Fruit fly (Drosophila melanogaster): ENCODE data around the gene Polr1E.

Gene Polr1E

dm6 chr3R:18298900-18299321, 2.6 kb downstream of the Polr1E start, which contains the start of gene Dlc90F (continued):
- TF ChIP-seq CG33557 (GFP tag; optimal IDR thresholded peaks at IDR 0.05), result peak; percentile 47
- TF ChIP-seq jing (GFP tag; optimal IDR thresholded peaks at IDR 0.05), result peak; percentile 58
- TF ChIP-seq tin (GFP tag; optimal IDR thresholded peaks at IDR 0.05), result peak; percentile 66
- no peak for TF ChIP-seq CG6854 (GFP tag; optimal IDR thresholded peaks at IDR 0.05)
- peak; percentile 82 for TF ChIP-seq grau (tag; optimal IDR thresholded peaks at IDR 0.05)
- peak; percentile 55; the same call in 2 of the 3 replicates for TF ChIP-seq Optix (GFP tag; IDR thresholded peaks at IDR 0.05)
- peak; percentile 34 for TF ChIP-seq CG1233 (GFP tag; optimal IDR thresholded peaks at IDR 0.05)
- peak; percentile 84 for TF ChIP-seq Hmr (GFP tag; optimal IDR thresholded peaks at IDR 0.05)
- peak; percentile 65; the same call in 2 of the 4 replicates for TF ChIP-seq Dll (GFP tag; IDR thresholded peaks at IDR 0.05; ENCODE audit: partially characterized antibody)
- peak; percentile 82 for TF ChIP-seq dmrt11E (tag; optimal IDR thresholded peaks at IDR 0.05)
- no peak for TF ChIP-seq CG4730 (GFP tag; IDR thresholded peaks at IDR 0.05)
- peak; percentile 90 for TF ChIP-seq CoRest (tag; optimal IDR thresholded peaks at IDR 0.05)
- TF ChIP-seq Usf (GFP tag; optimal IDR thresholded peaks at IDR 0.05), result peak; percentile 52
- TF ChIP-seq CG15011 (GFP tag; optimal IDR thresholded peaks at IDR 0.05), result no peak
- TF ChIP-seq CG13424 (tag; optimal IDR thresholded peaks at IDR 0.05), result peak; percentile 83
- peak; percentile 69 for TF ChIP-seq Scr (GFP tag; IDR thresholded peaks at IDR 0.05; ENCODE audit: partially characterized antibody)
- TF ChIP-seq CG7963 (GFP tag; IDR thresholded peaks at IDR 0.05; ENCODE audit: partially characterized antibody), result no peak
- TF ChIP-seq CTCF (GFP tag; optimal IDR thresholded peaks at IDR 0.05), result no peak
- TF ChIP-seq usp (GFP tag; optimal IDR thresholded peaks at IDR 0.05), result no peak
- peak; percentile 50 for TF ChIP-seq CG10543 (GFP tag; optimal IDR thresholded peaks at IDR 0.05)
- TF ChIP-seq scrt (GFP tag; optimal IDR thresholded peaks at IDR 0.05), result peak; percentile 17
- no peak for TF ChIP-seq nau (GFP tag; optimal IDR thresholded peaks at IDR 0.05)
- peak; percentile 60 for TF ChIP-seq CG13894 (tag; optimal IDR thresholded peaks at IDR 0.05)
- peak; percentile 44 for TF ChIP-seq CG18599 (GFP tag; optimal IDR thresholded peaks at IDR 0.05)
- peak; percentile 27 for TF ChIP-seq bigmax (GFP tag; optimal IDR thresholded peaks at IDR 0.05)
- TF ChIP-seq CG11723 (GFP tag; optimal IDR thresholded peaks at IDR 0.05), result peak; percentile 31
- TF ChIP-seq CG11504 (tag; optimal IDR thresholded peaks at IDR 0.05), result peak; percentile 79
- peak; percentile 67 for TF ChIP-seq B-H2 (GFP tag; optimal IDR thresholded peaks at IDR 0.05)
- TF ChIP-seq lola (GFP tag; optimal IDR thresholded peaks at IDR 0.05), result peak in 1 of 3 experiments; percentile 74
- peak; percentile 72 for TF ChIP-seq CG8388 (GFP tag; optimal IDR thresholded peaks at IDR 0.05)
- TF ChIP-seq Kr (GFP tag; optimal IDR thresholded peaks at IDR 0.05), result no peak
- TF ChIP-seq ash1 (GFP tag; optimal IDR thresholded peaks at IDR 0.05), result no peak
- peak; percentile 78 for TF ChIP-seq CG18619 (GFP tag; optimal IDR thresholded peaks at IDR 0.05)
- TF ChIP-seq amos (GFP tag; IDR thresholded peaks at IDR 0.05; ENCODE audit: partially characterized antibody), result 0 out of 2 replicates have a peak, but pooled peaks have one; percentile 47
- peak; percentile 69 for TF ChIP-seq CG12942 (GFP tag; optimal IDR thresholded peaks at IDR 0.05)
- peak; percentile 96 for TF ChIP-seq sens (GFP tag)
- no peak for TF ChIP-seq Fer1 (GFP tag; optimal IDR thresholded peaks at IDR 0.05)
- no peak for TF ChIP-seq Vsx1 (GFP tag; optimal IDR thresholded peaks at IDR 0.05)
- peak; percentile 88 for TF ChIP-seq CG9932 (GFP tag; IDR thresholded peaks at IDR 0.05)
- peak; percentile 38 for TF ChIP-seq CG10979 (tag; optimal IDR thresholded peaks at IDR 0.05)
- TF ChIP-seq maf-S (GFP tag; optimal IDR thresholded peaks at IDR 0.05), result peak; percentile 75
- TF ChIP-seq Med (GFP tag), result peak; percentile 93
- no peak for TF ChIP-seq gsb (GFP tag; IDR thresholded peaks at IDR 0.05)
- no peak for TF ChIP-seq Gsc (GFP tag; IDR thresholded peaks at IDR 0.05)
- TF ChIP-seq CG12219 (GFP tag; optimal IDR thresholded peaks at IDR 0.05), result no peak
- TF ChIP-seq seq (GFP tag; IDR thresholded peaks at IDR 0.05), result peak; percentile 61; the same call in 1 of the 2 replicates
- no peak for TF ChIP-seq kni (GFP tag; optimal IDR thresholded peaks at IDR 0.05)
- TF ChIP-seq CG1529 (GFP tag; optimal IDR thresholded peaks at IDR 0.05), result peak; percentile 40
- peak; percentile 49; the same call in 1 of the 3 replicates for TF ChIP-seq Doc3 (GFP tag; IDR thresholded peaks at IDR 0.05; ENCODE audit: partially characterized antibody)
